Fruit fly (Drosophila melanogaster) whole organism, embryonic: Measurements from ENCODE around the gene CG14234.

ENCODE experiments used
- Adf1 ChIP-seq: fragments of 200-800 bp; sonication (Bioruptor generic); IDR thresholded peaks from 2 replicates; pipeline ENCODE4 v1.3.6; 2022; ENCODE audit warnings: missing biosample characterization, missing genetic modification characterization
- CG10267 ChIP-seq: fragments of 200-800 bp; sonication (Bioruptor generic); optimal IDR thresholded peaks from 2 replicates; lab custom pipeline; 2018; ENCODE audit warnings: missing biosample characterization, mild to moderate bottlenecking, missing genetic modification characterization, moderate library complexity
- CG10979 ChIP-seq: fragments of 200-800 bp; sonication (Bioruptor generic); optimal IDR thresholded peaks from 2 replicates; lab custom pipeline; 2018; ENCODE audit warnings: missing biosample characterization, mild to moderate bottlenecking, missing genetic modification characterization, moderate library complexity
- CG11398 ChIP-seq: fragments of 200-800 bp; sonication (Bioruptor generic); optimal IDR thresholded peaks from 2 replicates; lab custom pipeline; 2016; ENCODE audit warnings: missing biosample characterization, missing genetic modification characterization
- CG11695 ChIP-seq: fragments of 200-800 bp; sonication (Bioruptor generic); IDR thresholded peaks from 3 replicates; pipeline ENCODE4 v1.3.6; 2022; ENCODE audit warnings: missing biosample characterization, missing genetic modification characterization
- CG12659 ChIP-seq: fragments of 200-800 bp; sonication (Bioruptor generic); optimal IDR thresholded peaks from 3 replicates; lab custom pipeline; 2017; ENCODE audit warnings: mild to moderate bottlenecking, missing biosample characterization, missing genetic modification reagents, missing genetic modification characterization
- CG15073 ChIP-seq: fragments of 200-800 bp; sonication (Bioruptor generic); optimal IDR thresholded peaks from 2 replicates; lab custom pipeline; 2016; ENCODE audit warnings: missing biosample characterization, missing genetic modification characterization
- CG17359 ChIP-seq: fragments of 200-800 bp; sonication (Bioruptor generic); optimal IDR thresholded peaks from 3 replicates; lab custom pipeline; 2018; ENCODE audit warnings: missing biosample characterization, mild to moderate bottlenecking, missing genetic modification characterization, moderate library complexity
- CG17385 ChIP-seq: fragments of 200-800 bp; sonication (Bioruptor generic); optimal IDR thresholded peaks from 3 replicates; lab custom pipeline; 2018; ENCODE audit warnings: missing biosample characterization, mild to moderate bottlenecking, missing genetic modification characterization
- CG17829 ChIP-seq: fragments of 200-800 bp; optimal IDR thresholded peaks from 2 replicates; lab custom pipeline; 2019; ENCODE audit warnings: missing biosample characterization, mild to moderate bottlenecking, missing genetic modification characterization, moderate library complexity
- CG17912 ChIP-seq: fragments of 200-800 bp; sonication (Bioruptor generic); optimal IDR thresholded peaks from 2 replicates; lab custom pipeline; 2018; ENCODE audit warnings: missing biosample characterization, mild to moderate bottlenecking, missing genetic modification characterization
- CG3847 ChIP-seq: fragments of 200-800 bp; sonication (Bioruptor generic); IDR thresholded peaks from 2 replicates; pipeline ENCODE4 v1.3.6; 2022; ENCODE audit warnings: missing biosample characterization, missing genetic modification characterization
- CG4424 ChIP-seq: fragments of 200-800 bp; sonication (Bioruptor generic); optimal IDR thresholded peaks from 3 replicates; lab custom pipeline; 2016; ENCODE audit warnings: missing biosample characterization, missing genetic modification characterization
- CG4820 ChIP-seq: fragments of 200-800 bp; sonication (Bioruptor generic); optimal IDR thresholded peaks from 3 replicates; lab custom pipeline; 2016; ENCODE audit warnings: missing biosample characterization, missing genetic modification characterization
- CG6854 ChIP-seq: fragments of 200-800 bp; sonication (Bioruptor generic); optimal IDR thresholded peaks from 3 replicates; lab custom pipeline; 2017; ENCODE audit warnings: missing biosample characterization, mild to moderate bottlenecking, missing genetic modification characterization
- CG7786 ChIP-seq: fragments of 200-800 bp; sonication (Bioruptor generic); optimal IDR thresholded peaks from 2 replicates; lab custom pipeline; 2016; ENCODE audit warnings: missing biosample characterization, missing genetic modification characterization
- CG7839 ChIP-seq: fragments of 200-800 bp; sonication (Bioruptor generic); optimal IDR thresholded peaks from 3 replicates; lab custom pipeline; 2018; ENCODE audit warnings: missing biosample characterization, mild to moderate bottlenecking, missing genetic modification characterization, moderate library complexity
- CG8281 ChIP-seq: fragments of 200-800 bp; sonication (Bioruptor generic); optimal IDR thresholded peaks from 2 replicates; lab custom pipeline; 2018; ENCODE audit warnings: missing biosample characterization, mild to moderate bottlenecking, missing genetic modification characterization, moderate library complexity
- CG8388 ChIP-seq: fragments of 200-800 bp; sonication (Bioruptor generic); optimal IDR thresholded peaks from 2 replicates; lab custom pipeline; 2019; ENCODE audit warnings: missing biosample characterization, mild to moderate bottlenecking, missing genetic modification characterization, moderate library complexity
- CG9797 ChIP-seq: fragments of 200-800 bp; sonication (Bioruptor generic); optimal IDR thresholded peaks from 3 replicates; lab custom pipeline; 2018; ENCODE audit warnings: missing biosample characterization, mild to moderate bottlenecking, missing genetic modification characterization
- CG9876 ChIP-seq: fragments of 200-800 bp; sonication (Bioruptor generic); optimal IDR thresholded peaks from 2 replicates; lab custom pipeline; 2016; ENCODE audit warnings: missing biosample characterization, missing genetic modification characterization
- D19B ChIP-seq: fragments of 200-800 bp; sonication (Bioruptor generic); optimal IDR thresholded peaks from 2 replicates; lab custom pipeline; 2017; ENCODE audit warnings: missing biosample characterization, mild to moderate bottlenecking, missing genetic modification characterization
- Dfd ChIP-seq, 2 experiments: fragments of >200 bp; optimal IDR thresholded peaks; 2 replicates each; lab custom pipeline; 2017; ENCODE audit warnings: missing biosample characterization in 2 of 2, missing genetic modification characterization in 2 of 2
- Doc3 ChIP-seq: fragments of 200-800 bp; sonication (Bioruptor generic); IDR thresholded peaks from 3 replicates; pipeline ENCODE4 v1.3.6; 2022; ENCODE audit warnings: missing biosample characterization, missing genetic modification characterization; ENCODE audit not compliant: partially characterized antibody
- Hmr ChIP-seq: fragments of 200-800 bp; sonication (Bioruptor generic); optimal IDR thresholded peaks from 3 replicates; lab custom pipeline; 2017; ENCODE audit warnings: mild to moderate bottlenecking, missing biosample characterization, missing genetic modification reagents, missing genetic modification characterization
- Hr39 ChIP-seq: fragments of >200 bp; optimal IDR thresholded peaks from 2 replicates; lab custom pipeline; 2017
- Lpt ChIP-seq: fragments of >200 bp; optimal IDR thresholded peaks from 2 replicates; lab custom pipeline; 2018; ENCODE audit warnings: missing biosample characterization, missing genetic modification characterization
- MESR4 ChIP-seq: fragments of 200-800 bp; sonication (Bioruptor generic); optimal IDR thresholded peaks from 2 replicates; lab custom pipeline; 2018; ENCODE audit warnings: missing biosample characterization, mild to moderate bottlenecking, missing genetic modification characterization, moderate library complexity
- Mes4 ChIP-seq: fragments of 200-800 bp; sonication (Bioruptor generic); optimal IDR thresholded peaks from 2 replicates; lab custom pipeline; 2016; ENCODE audit warnings: missing biosample characterization, missing genetic modification characterization
- Nf-YB ChIP-seq: fragments of 200-800 bp; sonication (Bioruptor generic); optimal IDR thresholded peaks from 3 replicates; lab custom pipeline; 2019; ENCODE audit warnings: missing biosample characterization, mild to moderate bottlenecking, missing genetic modification characterization, moderate library complexity
- Oaz ChIP-seq: fragments of 200-800 bp; sonication (Bioruptor generic); IDR thresholded peaks from 2 replicates; pipeline ENCODE4 v1.3.6; 2022; ENCODE audit warnings: missing biosample characterization, missing genetic modification characterization
- Sin3A ChIP-seq: fragments of >200 bp; optimal IDR thresholded peaks from 2 replicates; lab custom pipeline; 2018
- Sox100B ChIP-seq: fragments of 200-800 bp; sonication (Bioruptor generic); optimal IDR thresholded peaks from 3 replicates; lab custom pipeline; 2018; ENCODE audit warnings: missing biosample characterization, mild to moderate bottlenecking, missing genetic modification characterization
- Ssrp ChIP-seq: fragments of 200-800 bp; sonication (Bioruptor generic); optimal IDR thresholded peaks from 2 replicates; lab custom pipeline; 2018; ENCODE audit warnings: missing biosample characterization, mild to moderate bottlenecking, missing genetic modification characterization, moderate library complexity
- TFAM ChIP-seq: fragments of 200-800 bp; sonication (Bioruptor generic); optimal IDR thresholded peaks from 2 replicates; lab custom pipeline; 2017; ENCODE audit warnings: missing biosample characterization, missing genetic modification characterization, inconsistent platforms
- Trl ChIP-seq, 3 experiments: fragments of >200 bp in 2 of 3; fragments of 200-800 bp in 1 of 3; sonication (Bioruptor generic) in 1 of 3; optimal IDR thresholded peaks; 2 replicates in 1 of 3; 3 replicates in 2 of 3; lab custom pipeline; 2016 to 2017; ENCODE audit warnings: missing biosample characterization in 1 of 3, missing genetic modification characterization in 1 of 3
- danr ChIP-seq: fragments of 200-800 bp; sonication (Bioruptor generic); IDR thresholded peaks from 2 replicates; pipeline ENCODE4 v1.3.6; 2022; ENCODE audit warnings: missing biosample characterization, missing genetic modification characterization
- fru ChIP-seq: fragments of >200 bp; optimal IDR thresholded peaks from 2 replicates; lab custom pipeline; 2017
- fu2 ChIP-seq: fragments of 200-800 bp; sonication (Bioruptor generic); optimal IDR thresholded peaks from 2 replicates; lab custom pipeline; 2016; ENCODE audit warnings: missing biosample characterization, missing genetic modification characterization
- gcm2 ChIP-seq: fragments of 200-800 bp; sonication (Bioruptor generic); optimal IDR thresholded peaks from 2 replicates; lab custom pipeline; 2016; ENCODE audit warnings: missing biosample characterization, missing genetic modification characterization
- gem ChIP-seq: fragments of 200-800 bp; sonication (Bioruptor generic); optimal IDR thresholded peaks from 2 replicates; lab custom pipeline; 2019; ENCODE audit warnings: missing biosample characterization, mild to moderate bottlenecking, missing genetic modification characterization, moderate library complexity
- grau ChIP-seq: fragments of 200-800 bp; optimal IDR thresholded peaks from 3 replicates; lab custom pipeline; 2019; ENCODE audit warnings: missing biosample characterization, mild to moderate bottlenecking, missing genetic modification characterization, moderate library complexity
- knrl ChIP-seq: fragments of 200-800 bp; sonication (Bioruptor generic); IDR thresholded peaks from 3 replicates; pipeline ENCODE4 v1.3.6; 2022; ENCODE audit warnings: missing biosample characterization, missing genetic modification characterization; ENCODE audit not compliant: partially characterized antibody
- nerfin-2 ChIP-seq: fragments of 200-800 bp; sonication (Bioruptor generic); IDR thresholded peaks from 2 replicates; pipeline ENCODE4 v1.3.6; 2022; ENCODE audit warnings: missing biosample characterization, missing genetic modification characterization; ENCODE audit not compliant: partially characterized antibody
- onecut ChIP-seq: fragments of 200-800 bp; sonication (Bioruptor generic); IDR thresholded peaks from 2 replicates; pipeline ENCODE4 v1.3.6; 2022; ENCODE audit warnings: missing biosample characterization, missing genetic modification characterization
- phol ChIP-seq: fragments of 200-800 bp; sonication (Bioruptor generic); optimal IDR thresholded peaks from 3 replicates; lab custom pipeline; 2018; ENCODE audit warnings: missing biosample characterization, mild to moderate bottlenecking, missing genetic modification characterization, moderate library complexity
- prd ChIP-seq, 3 experiments: fragments of >200 bp in 2 of 3; fragments of 200-800 bp in 1 of 3; sonication (Bioruptor generic) in 1 of 3; optimal IDR thresholded peaks in 2 of 3; IDR thresholded peaks in 1 of 3; 2 replicates in 2 of 3; 3 replicates in 1 of 3; pipeline versions ENCODE4 v1.3.6 to Lab custom; 2017 to 2022; ENCODE audit warnings: missing biosample characterization in 1 of 3, missing genetic modification characterization in 1 of 3
- pzg ChIP-seq: fragments of 200-800 bp; sonication (Bioruptor generic); optimal IDR thresholded peaks from 3 replicates; lab custom pipeline; 2018; ENCODE audit warnings: missing biosample characterization, mild to moderate bottlenecking, missing genetic modification characterization, moderate library complexity
- slp2 ChIP-seq: fragments of 200-800 bp; sonication (Bioruptor generic); optimal IDR thresholded peaks from 2 replicates; lab custom pipeline; 2016; ENCODE audit warnings: missing biosample characterization, missing genetic modification characterization
- tin ChIP-seq: fragments of 200-800 bp; sonication (Bioruptor generic); optimal IDR thresholded peaks from 3 replicates; lab custom pipeline; 2016; ENCODE audit warnings: missing biosample characterization, missing genetic modification characterization
- vvl ChIP-seq: fragments of 200-800 bp; sonication (Bioruptor generic); IDR thresholded peaks from 2 replicates; pipeline ENCODE4 v1.3.6; 2022; ENCODE audit warnings: missing biosample characterization, missing genetic modification characterization

The CG14234 gene

DNA sequence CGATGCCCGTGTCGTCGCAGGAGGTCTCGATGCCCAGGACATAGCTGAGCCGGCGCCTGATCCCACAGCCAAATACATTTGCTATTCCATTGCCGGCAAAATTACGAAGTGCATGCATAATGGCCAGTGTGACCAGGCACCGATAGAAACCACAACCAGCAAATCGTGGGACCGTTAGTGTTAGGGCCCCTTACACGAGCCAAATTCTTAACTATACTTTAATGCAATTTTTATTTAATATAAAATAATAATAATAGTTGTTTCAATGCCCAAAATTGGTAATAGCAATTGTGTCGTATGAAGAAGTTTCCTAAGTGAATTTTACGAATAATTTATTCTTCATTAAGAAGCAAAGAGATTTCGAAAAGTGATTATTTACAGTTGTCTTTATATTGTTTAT, 33.8 kb upstream of the CG14234 start, which contains the start of gene Tcs4 (continued):
- TF ChIP-seq CG7839 (tag; lab: Kevin White, UChicago) (peak; percentile 43), Lpt (GFP tag; lab: Kevin White, UChicago) (no peak), CG11695 (GFP tag; lab: Robert Waterston, UW) (0 out of 3 replicates have a peak, but pooled peaks have one; percentile 18), CG10979 (tag; lab: Kevin White, UChicago) (peak; percentile 31), Mes4 (GFP tag; lab: Kevin White, UChicago) (no peak), Dfd (GFP tag; optimal IDR thresholded peaks at IDR 0.05; lab: Kevin White, UChicago) (no peak), grau (peak; percentile 48), Doc3 (GFP tag; lab: Robert Waterston, UW) (0 out of 3 replicates have a peak, but pooled peaks have one; percentile 48), Oaz (GFP tag; lab: Robert Waterston, UW) (no peak), CG8281 (no peak), tin (peak; percentile 29), CG9797 (GFP tag; lab: Kevin White, UChicago) (peak; percentile 70), CG9876 (no peak), Trl (optimal IDR thresholded peaks at IDR 0.05; lab: Kevin White, UChicago) (no peak), Trl (GFP tag; optimal IDR thresholded peaks at IDR 0.05; lab: Kevin White, UChicago) (no peak), CG17385 (GFP tag; lab: Kevin White, UChicago) (no peak), Sox100B (GFP tag; lab: Kevin White, UChicago) (no peak), danr (GFP tag; lab: Robert Waterston, UW) (no peak), CG17829 (tag; lab: Kevin White, UChicago) (peak; percentile 57), CG10267 (tag; lab: Kevin White, UChicago) (peak; percentile 56), nerfin-2 (GFP tag; lab: Robert Waterston, UW) (0 out of 2 replicates have a peak, but pooled peaks have one; percentile 35), Hmr (no peak), vvl (GFP tag; lab: Robert Waterston, UW) (peak; percentile 71), CG15073 (GFP tag; lab: Kevin White, UChicago) (no peak), slp2 (GFP tag; lab: Kevin White, UChicago) (no peak), CG7786 (GFP tag; lab: Kevin White, UChicago) (no peak), CG6854 (GFP tag; lab: Kevin White, UChicago) (no peak), knrl (GFP tag; lab: Robert Waterston, UW) (peak; percentile 42; the same call in 1 of the 3 replicates), CG4424 (GFP tag; lab: Kevin White, UChicago) (peak; percentile 10), Ssrp (tag; lab: Kevin White, UChicago) (peak; percentile 5), Hr39 (no peak), phol (tag; lab: Kevin White, UChicago) (peak; percentile 60), MESR4 (GFP tag; lab: Kevin White, UChicago) (peak; percentile 44), Adf1 (GFP tag; lab: Robert Waterston, UW) (no peak), CG3847 (GFP tag; lab: Robert Waterston, UW) (no peak), onecut (GFP tag; lab: Robert Waterston, UW) (no peak), Nf-YB (no peak), D19B (GFP tag; lab: Kevin White, UChicago) (no peak), fru (lab: Kevin White, UChicago) (no peak), gcm2 (GFP tag; lab: Kevin White, UChicago) (no peak), CG4820 (GFP tag; lab: Kevin White, UChicago) (no peak), CG17359 (tag; lab: Kevin White, UChicago) (peak; percentile 13), Sin3A (lab: Kevin White, UChicago) (peak; percentile 12), fu2 (no peak), TFAM (no peak), CG8388 (GFP tag; lab: Kevin White, UChicago) (no peak), prd (optimal IDR thresholded peaks at IDR 0.05; lab: Kevin White, UChicago) (no peak), prd (GFP tag; IDR thresholded peaks at IDR 0.05; lab: Robert Waterston, UW) (peak; percentile 26; the same call in 1 of the 3 replicates), CG11398 (no peak), CG12659 (GFP tag; lab: Kevin White, UChicago) (peak; percentile 39), CG17912 (GFP tag; lab: Kevin White, UChicago) (no peak), gem (tag; lab: Kevin White, UChicago) (peak; percentile 71), pzg (GFP tag; lab: Kevin White, UChicago) (peak; percentile 43)
